Worm (Caenorhabditis elegans): Measurements from ENCODE around the gene F10C2.5.
A peak's percentile ranks its signal among the peaks of the same experiment; 100 is the strongest.

ce11 chrV:12025683-12026082 is 19.5 kb upstream of the F10C2.5 start:
- TF ChIP-seq nhr-28 (tag; optimal IDR thresholded peaks at IDR 0.05) = no peak
- TF ChIP-seq skn-1 (tag; optimal IDR thresholded peaks at IDR 0.05) = no peak
- no peak for TF ChIP-seq ama-1 (optimal IDR thresholded peaks at IDR 0.05)
- TF ChIP-seq ceh-82 (tag; optimal IDR thresholded peaks at IDR 0.05) = no peak
- TF ChIP-seq nhr-76 (tag; optimal IDR thresholded peaks at IDR 0.05) = no peak
- TF ChIP-seq F49E8.2 (tag; optimal IDR thresholded peaks at IDR 0.05; ENCODE audit: borderline replicate concordance) = no peak
- TF ChIP-seq nhr-25 (tag; optimal IDR thresholded peaks at IDR 0.05; ENCODE audit: borderline replicate concordance, insufficient read depth) = no peak
- peak; percentile 2 for TF ChIP-seq nhr-11 (tag; optimal IDR thresholded peaks at IDR 0.05)
- TF ChIP-seq nhr-237 (tag; optimal IDR thresholded peaks at IDR 0.05) = no peak
- no peak for TF ChIP-seq ceh-28 (tag; optimal IDR thresholded peaks at IDR 0.05)
- no peak for TF ChIP-seq dve-1 (tag; optimal IDR thresholded peaks at IDR 0.05; ENCODE audit: insufficient read depth)
- TF ChIP-seq Y75B8A.6 (GFP tag; IDR thresholded peaks at IDR 0.05) = no peak
- no peak for TF ChIP-seq D1046.2 (GFP tag; IDR thresholded peaks at IDR 0.05)
- no peak for TF ChIP-seq tra-1 (GFP tag; IDR thresholded peaks at IDR 0.05)
